Fruit fly (Drosophila melanogaster) whole organism, embryonic: Measurements from ENCODE around the gene CG8312.

Experiments
- CG14441 ChIP-seq: fragments of 200-800 bp; sonication (Bioruptor generic); IDR thresholded peaks from 2 replicates; pipeline ENCODE4 v1.3.6; 2022; ENCODE audit warnings: missing biosample characterization, missing genetic modification characterization
- CG32767 ChIP-seq: fragments of 200-800 bp; sonication (Bioruptor generic); IDR thresholded peaks from 2 replicates; pipeline ENCODE4 v1.3.6; 2022; ENCODE audit warnings: missing biosample characterization, missing genetic modification characterization
- CG33213 ChIP-seq: fragments of 200-800 bp; sonication (Bioruptor generic); optimal IDR thresholded peaks from 3 replicates; lab custom pipeline; 2016; ENCODE audit warnings: missing biosample characterization, missing genetic modification characterization
- CG6854 ChIP-seq: fragments of 200-800 bp; sonication (Bioruptor generic); optimal IDR thresholded peaks from 3 replicates; lab custom pipeline; 2017; ENCODE audit warnings: missing biosample characterization, mild to moderate bottlenecking, missing genetic modification characterization
- CG7745 ChIP-seq: fragments of 200-800 bp; sonication (Bioruptor generic); optimal IDR thresholded peaks from 2 replicates; lab custom pipeline; 2018; ENCODE audit warnings: missing biosample characterization, mild to moderate bottlenecking, missing genetic modification characterization, moderate library complexity
- Mes4 ChIP-seq: fragments of 200-800 bp; sonication (Bioruptor generic); optimal IDR thresholded peaks from 2 replicates; lab custom pipeline; 2016; ENCODE audit warnings: missing biosample characterization, missing genetic modification characterization
- ems ChIP-seq: fragments of 200-800 bp; sonication (Bioruptor generic); optimal IDR thresholded peaks from 3 replicates; lab custom pipeline; 2016; ENCODE audit warnings: missing biosample characterization, missing genetic modification characterization
- gcm ChIP-seq: fragments of 200-800 bp; sonication (Bioruptor generic); optimal IDR thresholded peaks from 2 replicates; lab custom pipeline; 2019; ENCODE audit warnings: missing biosample characterization, mild to moderate bottlenecking, missing genetic modification characterization, moderate library complexity
- usp ChIP-seq: fragments of >200 bp; optimal IDR thresholded peaks from 2 replicates; lab custom pipeline; 2017; ENCODE audit warnings: missing biosample characterization, missing genetic modification characterization

DNA sequence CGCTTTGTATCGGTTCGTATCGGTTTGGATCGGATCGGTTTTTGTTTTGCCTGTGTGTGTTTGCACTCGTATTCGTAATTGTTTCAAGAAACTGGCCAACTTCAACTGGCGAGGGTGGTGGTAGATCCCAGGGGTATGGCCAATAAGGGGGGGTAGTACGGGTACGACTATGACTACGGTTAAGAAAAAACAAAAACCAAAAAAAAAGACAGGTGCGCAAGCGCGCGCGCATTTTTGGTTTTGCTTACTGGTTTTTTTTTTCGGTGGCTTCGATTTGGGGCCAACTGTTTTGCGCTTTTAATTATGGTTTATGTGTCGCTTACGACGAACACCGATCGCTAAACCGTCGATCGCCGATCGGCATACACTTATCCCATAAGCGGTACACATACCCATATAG, 3.7 kb downstream of the CG8312 start:
- TF ChIP-seq gcm (GFP tag; lab: Kevin White, UChicago): no peak
- TF ChIP-seq Mes4 (GFP tag; lab: Kevin White, UChicago): no peak
- no peak for TF ChIP-seq CG7745
- no peak for TF ChIP-seq CG33213
- TF ChIP-seq usp (GFP tag; lab: Kevin White, UChicago): no peak
- no peak for TF ChIP-seq CG32767
- no peak for TF ChIP-seq CG6854 (GFP tag; lab: Kevin White, UChicago)
- TF ChIP-seq CG14441: no peak
- TF ChIP-seq ems (GFP tag; lab: Kevin White, UChicago): no peak
